In the genomic region with DNA sequence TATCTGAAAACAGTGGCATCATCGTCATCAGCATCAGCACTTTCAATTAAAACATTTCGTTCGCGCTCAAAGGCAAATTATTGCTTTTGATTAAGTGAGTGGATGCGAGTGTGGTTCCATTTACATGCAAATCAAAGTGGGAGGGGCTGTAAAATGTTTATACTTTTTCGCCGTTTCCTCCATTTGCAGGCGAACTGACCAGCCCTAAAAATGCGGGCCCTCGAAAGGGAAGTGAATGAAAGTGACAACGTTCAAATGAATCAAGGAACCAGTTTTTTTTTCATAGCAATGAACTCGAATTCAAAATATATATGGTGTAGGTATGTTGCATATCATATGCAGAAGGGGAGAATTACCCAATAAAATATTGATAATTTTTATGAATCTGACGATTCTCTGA, we compare ENCODE assay signal across 2 fruit fly cellular contexts.
TF ChIP-seq lines count a peak whose summit lies in the region.

No protein-coding gene starts in this region.

- no peak for TF ChIP-seq CTCF in whole organism, embryonic (GFP tag; optimal IDR thresholded peaks at IDR 0.05; lab: Kevin White, UChicago)

TF ChIP-seq in whole organism, embryonic, 481 proteins besides CTCF, POLR2A, EP300 and RAD21:
- TF ChIP-seq tgo (GFP tag; IDR thresholded peaks at IDR 0.05; lab: Robert Waterston, UW): no peak
- peak; percentile 66 for TF ChIP-seq gcm (GFP tag; optimal IDR thresholded peaks at IDR 0.05; lab: Kevin White, UChicago)
- TF ChIP-seq CG15514 (GFP tag; optimal IDR thresholded peaks at IDR 0.05; lab: Kevin White, UChicago): peak; percentile 16
- peak; percentile 17; the same call in 2 of the 3 replicates for TF ChIP-seq CG2199 (GFP tag; IDR thresholded peaks at IDR 0.05; lab: Robert Waterston, UW)
- peak in 1 of 2 experiments; percentile 20 for TF ChIP-seq eve (GFP tag; optimal IDR thresholded peaks at IDR 0.05; lab: Kevin White, UChicago)
- TF ChIP-seq Blimp-1 (GFP tag; optimal IDR thresholded peaks at IDR 0.05; lab: Kevin White, UChicago): peak; percentile 81

TF ChIP-seq in whole organism, prepupa, 60 proteins besides CTCF, POLR2A, EP300 and RAD21:
- TF ChIP-seq CG7368 (GFP tag; optimal IDR thresholded peaks at IDR 0.05; lab: Kevin White, UChicago) (no peak), Blimp-1 (GFP tag; optimal IDR thresholded peaks at IDR 0.05; lab: Kevin White, UChicago) (peak; percentile 92), Eip78C (GFP tag; lab: Kevin White, UChicago) (peak; percentile 27)
